Fruit fly (Drosophila melanogaster): ENCODE measurements around the gene CG3609.

DNA sequence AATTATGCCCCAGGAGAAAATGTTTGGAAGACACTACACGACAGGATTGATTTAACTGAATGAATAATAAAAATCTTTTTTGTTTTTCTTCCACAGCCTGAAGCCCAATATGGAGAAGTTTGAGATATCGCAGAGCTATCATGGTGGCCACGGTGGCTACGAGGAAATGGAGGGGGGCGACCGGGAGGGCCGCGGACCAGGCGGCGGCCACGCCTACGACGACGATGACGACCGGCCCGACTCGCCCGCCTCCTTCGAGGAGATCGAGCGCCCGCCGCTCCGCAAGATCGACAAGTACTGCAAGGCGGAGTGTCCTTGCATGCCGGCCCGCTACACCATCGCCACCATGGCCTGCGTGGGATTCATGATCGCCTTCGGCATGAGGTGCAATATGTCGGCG lies 30.2 kb upstream of the CG3609 start:
- TF ChIP-seq OdsH (GFP tag; optimal IDR thresholded peaks at IDR 0.05) (no peak), Hr83 (GFP tag; optimal IDR thresholded peaks at IDR 0.05; ENCODE audit: poor library complexity, severe bottlenecking) (no peak), Hr78 (GFP tag; optimal IDR thresholded peaks at IDR 0.05) (no peak), lola (GFP tag; optimal IDR thresholded peaks at IDR 0.05) (no peak)
